Worm (Caenorhabditis elegans): ENCODE data around the gene clec-27.

The clec-27 gene

DNA sequence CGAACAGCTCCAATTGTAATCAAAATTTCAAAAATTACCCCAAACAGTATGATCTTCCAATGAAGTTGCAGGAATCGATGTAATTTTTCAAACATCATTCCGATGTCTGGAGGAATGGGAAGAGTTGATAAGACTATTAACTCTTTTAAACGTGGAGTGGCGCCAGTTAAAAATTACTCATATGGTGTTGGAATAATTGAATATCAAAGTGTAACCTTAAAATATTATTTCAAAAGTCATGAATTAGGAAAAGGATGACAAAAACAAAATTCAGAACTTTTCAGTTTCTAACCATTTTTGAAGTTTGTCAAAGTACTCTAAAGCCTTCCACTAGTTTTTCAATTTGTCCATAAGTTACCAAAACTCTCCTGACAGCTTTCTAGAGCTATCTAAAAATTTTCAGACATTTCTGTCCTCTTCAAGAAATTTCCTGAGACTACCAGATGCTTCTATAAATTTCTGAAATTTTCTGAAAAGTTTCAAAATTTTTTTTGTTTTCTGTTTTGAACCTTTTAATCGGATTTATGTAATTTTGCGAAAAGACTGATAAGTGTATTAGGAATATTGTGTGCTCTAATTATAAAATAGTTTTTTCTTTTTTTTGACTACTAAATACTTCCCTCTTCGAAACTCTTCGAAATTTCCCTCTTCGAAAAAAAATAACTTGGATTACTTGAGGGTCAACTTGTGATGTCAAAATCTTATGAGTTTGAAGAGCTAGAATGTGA, at the start of gene clec-27, which contains the start of gene clec-35:
Gene clec-27 (plus strand): TSS at position 678 of the 728 bp plus-strand sequence.
Gene clec-35 (minus strand): TSS at position 101 of the 728 bp plus-strand sequence.
- TF ChIP-seq zag-1 (tag; optimal IDR thresholded peaks at IDR 0.05) (no peak), ceh-9 (tag; optimal IDR thresholded peaks at IDR 0.05) (no peak), jun-1 (tag; optimal IDR thresholded peaks at IDR 0.05) (no peak), ama-1 (optimal IDR thresholded peaks at IDR 0.05) (no peak), nhr-77 (tag; optimal IDR thresholded peaks at IDR 0.05) (no peak), ztf-11 (tag; optimal IDR thresholded peaks at IDR 0.05) (no peak)

- no peak for TF ChIP-seq ceh-82 (tag; optimal IDR thresholded peaks at IDR 0.05)
- TF ChIP-seq nfya-1 (tag; optimal IDR thresholded peaks at IDR 0.05; ENCODE audit: insufficient read depth): peak; percentile 54
- no peak for TF ChIP-seq elt-3 (tag; optimal IDR thresholded peaks at IDR 0.05)
Measured at ce11 chrV:16804795-16805194, 49.6 kb upstream of the clec-27 start.

DNA sequence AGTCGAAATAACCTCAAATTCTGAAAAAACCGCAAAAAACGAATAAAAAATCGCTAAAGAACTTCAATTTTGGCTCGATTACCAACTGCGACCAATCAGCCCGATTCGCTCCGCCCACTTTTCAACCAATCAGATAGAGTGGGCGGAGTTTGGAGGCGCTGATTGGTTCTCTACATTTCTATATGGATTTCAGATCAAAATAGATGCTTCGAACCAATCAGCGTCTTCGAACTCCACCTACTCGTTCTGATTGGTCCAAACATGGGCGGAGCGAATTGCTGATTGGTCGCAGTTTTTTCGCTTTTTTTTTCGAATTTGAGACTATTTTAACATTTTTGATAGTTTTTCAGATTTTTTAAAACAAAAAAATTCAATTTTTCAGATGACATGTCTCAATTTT, 46.3 kb upstream of the clec-27 start:
- TF ChIP-seq nhr-12 (tag; optimal IDR thresholded peaks at IDR 0.05): no peak
- peak; percentile 98 for TF ChIP-seq nfya-1 (tag; optimal IDR thresholded peaks at IDR 0.05; ENCODE audit: insufficient read depth)
- TF ChIP-seq egl-27 (tag; optimal IDR thresholded peaks at IDR 0.05): no peak

DNA sequence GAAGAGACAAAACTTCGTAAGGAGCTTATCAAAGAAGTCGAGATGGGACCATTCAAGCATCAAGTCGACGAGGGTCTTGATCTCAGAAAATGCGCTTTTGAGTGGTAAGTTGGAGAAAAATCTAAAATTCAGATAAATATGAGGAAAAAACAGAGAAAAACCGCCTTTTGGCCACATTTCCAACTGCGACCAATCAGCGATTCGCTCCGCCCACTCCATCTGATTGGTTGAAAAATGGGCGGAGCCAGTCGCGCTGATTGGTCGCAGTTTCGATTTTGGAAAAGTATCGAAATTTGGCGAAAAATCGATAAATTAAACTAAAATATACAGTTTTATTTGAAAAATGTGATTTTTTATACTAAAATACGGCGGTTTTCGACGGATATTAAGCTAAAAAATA, 42.6 kb upstream of the clec-27 start:
- TF ChIP-seq elt-3 (tag; optimal IDR thresholded peaks at IDR 0.05) (no peak), nfya-1 (tag; optimal IDR thresholded peaks at IDR 0.05; ENCODE audit: insufficient read depth) (peak; percentile 91), nhr-28 (tag; optimal IDR thresholded peaks at IDR 0.05) (no peak), eor-1 (tag; optimal IDR thresholded peaks at IDR 0.05) (no peak), nhr-237 (tag; optimal IDR thresholded peaks at IDR 0.05) (no peak), fkh-2 (tag; optimal IDR thresholded peaks at IDR 0.05) (no peak), hmg-11 (tag; optimal IDR thresholded peaks at IDR 0.05) (no peak), nhr-43 (tag; optimal IDR thresholded peaks at IDR 0.05; ENCODE audit: poor library complexity, severe bottlenecking) (no peak)

- TF ChIP-seq nfya-1 (tag; optimal IDR thresholded peaks at IDR 0.05; ENCODE audit: insufficient read depth) (peak; percentile 99), lsy-12 (tag; optimal IDR thresholded peaks at IDR 0.05) (no peak)
Measured at ce11 chrV:16812371-16812770, 42.1 kb upstream of the clec-27 start.

DNA sequence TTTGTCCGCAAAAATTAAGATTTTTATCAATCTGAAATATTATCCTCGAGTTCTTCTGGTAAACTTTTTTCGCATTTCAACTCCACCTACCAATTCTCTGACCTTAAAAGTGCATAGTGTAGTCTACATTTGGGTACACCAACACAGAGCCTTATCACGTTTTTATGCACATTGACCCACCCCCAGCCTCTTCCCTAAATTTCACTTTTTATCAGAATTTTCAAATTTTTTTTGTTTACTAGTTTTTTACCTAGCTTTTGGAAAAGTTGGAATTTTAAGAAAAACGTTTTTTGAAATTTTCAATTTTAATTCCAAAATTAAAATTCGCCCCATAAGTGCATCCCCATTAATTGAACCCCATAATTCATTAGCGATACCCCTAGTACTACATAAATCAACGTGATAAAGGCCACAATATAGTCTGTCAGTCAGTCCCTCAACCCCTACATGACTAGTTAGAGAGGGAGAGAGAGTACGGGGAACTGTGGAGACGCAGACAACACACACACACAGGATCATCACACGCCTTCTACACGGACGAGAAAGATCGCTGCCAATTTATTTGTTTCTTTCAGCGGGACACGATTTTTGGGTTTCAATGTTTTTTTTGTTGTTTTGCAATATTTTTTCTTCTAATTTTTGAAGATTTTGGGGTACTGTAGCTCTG, 39.8 kb upstream of the clec-27 start:
- no peak for TF ChIP-seq tbx-2 (tag; optimal IDR thresholded peaks at IDR 0.05)
- no peak for TF ChIP-seq nhr-11 (tag; optimal IDR thresholded peaks at IDR 0.05)
- peak; percentile 21 for TF ChIP-seq nfya-1 (tag; optimal IDR thresholded peaks at IDR 0.05; ENCODE audit: insufficient read depth)
- peak; percentile 43 for TF ChIP-seq unc-62 (GFP tag; optimal IDR thresholded peaks at IDR 0.05)
- no peak for TF ChIP-seq ceh-16 (tag; optimal IDR thresholded peaks at IDR 0.05)
- TF ChIP-seq elt-2 (tag; optimal IDR thresholded peaks at IDR 0.05): peak; percentile 36
- no peak for TF ChIP-seq egl-27 (tag; optimal IDR thresholded peaks at IDR 0.05)

DNA sequence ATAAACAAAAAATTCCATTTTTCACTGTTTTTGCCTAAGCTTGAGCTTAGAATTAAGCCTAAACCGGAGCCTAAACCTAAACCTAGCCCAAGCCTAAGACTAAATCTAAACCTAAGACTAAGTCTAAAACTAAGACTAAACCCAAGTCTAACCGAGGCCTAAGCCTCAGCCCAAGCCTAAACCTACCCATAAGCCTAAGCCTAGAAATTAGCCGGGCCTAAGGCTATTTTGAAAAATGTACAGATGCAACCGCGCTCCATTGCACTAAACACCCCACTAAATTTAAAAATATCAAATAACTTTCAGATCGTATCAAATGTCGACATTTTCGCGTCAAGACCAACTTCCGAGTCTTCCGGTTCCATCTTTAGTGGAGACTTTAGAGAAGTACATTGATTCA, 39.2 kb upstream of the clec-27 start, which contains the start of gene T20B3.1:
Gene T20B3.1 (plus strand): TSS at position 301 of the 400 bp plus-strand sequence.
- TF ChIP-seq elt-2 (tag; optimal IDR thresholded peaks at IDR 0.05) (no peak), R02D3.7 (tag; optimal IDR thresholded peaks at IDR 0.05) (no peak), ztf-11 (tag; optimal IDR thresholded peaks at IDR 0.05) (no peak), ztf-4 (tag; optimal IDR thresholded peaks at IDR 0.05) (no peak), fos-1 (tag; optimal IDR thresholded peaks at IDR 0.05) (no peak), mdl-1 (tag; optimal IDR thresholded peaks at IDR 0.05) (no peak), zag-1 (tag; optimal IDR thresholded peaks at IDR 0.05) (no peak), eor-1 (tag; optimal IDR thresholded peaks at IDR 0.05) (no peak), hmg-11 (tag; optimal IDR thresholded peaks at IDR 0.05) (no peak), nhr-76 (tag; optimal IDR thresholded peaks at IDR 0.05) (no peak), daf-12 (tag; optimal IDR thresholded peaks at IDR 0.05) (no peak), lin-15B (tag; optimal IDR thresholded peaks at IDR 0.05) (no peak), fkh-2 (tag; optimal IDR thresholded peaks at IDR 0.05) (no peak), egl-27 (tag; optimal IDR thresholded peaks at IDR 0.05) (no peak)
